Worm (Caenorhabditis elegans) whole organism, L4 larva: ENCODE measurements around the gene rab-6.2.

Experiments used
- F10B5.3 ChIP-seq: sonication (generic microtip); optimal IDR thresholded peaks from 2 replicates; lab custom pipeline; 2016; ENCODE audit warnings: mild to moderate bottlenecking, missing genetic modification characterization, missing compliant biosample characterization
- F26F4.8 ChIP-seq: fragments of 200-800 bp; sonication (Bioruptor generic); conservative IDR thresholded peaks from 2 replicates; pipeline ENCODE4 v1.3.6; 2022; ENCODE audit warnings: missing genetic modification characterization, missing compliant biosample characterization
- F37D6.2 ChIP-seq: sonication (generic microtip); optimal IDR thresholded peaks from 2 replicates; lab custom pipeline; 2016; ENCODE audit warnings: mild to moderate bottlenecking, missing genetic modification characterization, missing compliant biosample characterization
- T20F7.1 ChIP-seq: fragments of 200-800 bp; sonication (Bioruptor generic); optimal IDR thresholded peaks from 2 replicates; lab custom pipeline; 2018; ENCODE audit warnings: mild to moderate bottlenecking, missing genetic modification characterization, missing compliant biosample characterization
- Y75B8A.6 ChIP-seq: fragments of 200-800 bp; sonication (Bioruptor generic); IDR thresholded peaks from 2 replicates; pipeline ENCODE4 v1.3.6; 2022; ENCODE audit warnings: missing genetic modification reagents, missing genetic modification characterization, missing compliant biosample characterization
- aha-1 ChIP-seq: fragments of 150-350 bp; peaks from one replicate; lab custom pipeline; 2014; ENCODE audit warnings: missing biosample characterization, missing genetic modification characterization
- ceh-20 ChIP-seq: fragments of 200-800 bp; sonication (Bioruptor generic); IDR thresholded peaks from 2 replicates; pipeline ENCODE4 v1.3.6; 2022; ENCODE audit warnings: missing genetic modification reagents, missing genetic modification characterization, missing compliant biosample characterization
- ceh-44 ChIP-seq: fragments of 200-800 bp; sonication (Bioruptor generic); IDR thresholded peaks from 2 replicates; pipeline ENCODE4 v1.3.6; 2022; ENCODE audit warnings: missing genetic modification reagents, missing genetic modification characterization, missing compliant biosample characterization
- ces-1 ChIP-seq: fragments of 150-350 bp; sonication (generic microtip); optimal IDR thresholded peaks from 4 replicates; lab custom pipeline; 2014; ENCODE audit warnings: missing biosample characterization, missing genetic modification reagents, missing genetic modification characterization
- ctbp-1 ChIP-seq: fragments of 200-800 bp; sonication (Bioruptor generic); IDR thresholded peaks from 2 replicates; pipeline ENCODE4 v1.3.6; 2022; ENCODE audit warnings: missing genetic modification reagents, missing genetic modification characterization, missing compliant biosample characterization
- daf-12 ChIP-seq: fragments of 150-350 bp; optimal IDR thresholded peaks from 2 replicates; lab custom pipeline; 2014; ENCODE audit warnings: missing biosample characterization, missing genetic modification reagents, missing genetic modification characterization
- daf-16 ChIP-seq, 3 experiments: sonication (generic microtip); optimal IDR thresholded peaks; 2 replicates each; lab custom pipeline; 2016 to 2017; ENCODE audit warnings: missing genetic modification characterization in 3 of 3, missing genetic modification reagents in 3 of 3, mild to moderate bottlenecking in 2 of 3, missing compliant biosample characterization in 2 of 3, missing biosample characterization in 1 of 3, moderate library complexity in 1 of 3
- dmd-6 ChIP-seq: fragments of 200-800 bp; sonication (Bioruptor generic); IDR thresholded peaks from 2 replicates; pipeline ENCODE4 v1.3.6; 2022; ENCODE audit warnings: missing genetic modification reagents, missing genetic modification characterization, missing compliant biosample characterization
- dmd-8 ChIP-seq: fragments of 200-800 bp; sonication (Bioruptor generic); IDR thresholded peaks from 2 replicates; pipeline ENCODE4 v1.3.6; 2022; ENCODE audit warnings: missing genetic modification characterization, missing compliant biosample characterization
- duxl-1 ChIP-seq: sonication (generic microtip); optimal IDR thresholded peaks from 2 replicates; lab custom pipeline; 2016; ENCODE audit warnings: mild to moderate bottlenecking, missing genetic modification characterization, moderate library complexity, missing compliant biosample characterization; ENCODE audit not compliant: poor library complexity
- egl-43 ChIP-seq: fragments of 200-800 bp; sonication (Bioruptor generic); IDR thresholded peaks from 2 replicates; pipeline ENCODE4 v1.3.6; 2022; ENCODE audit warnings: missing genetic modification reagents, missing genetic modification characterization, missing compliant biosample characterization
- fkh-10 ChIP-seq: fragments of 150-350 bp; optimal IDR thresholded peaks from 2 replicates; lab custom pipeline; 2014; ENCODE audit warnings: missing biosample characterization, missing genetic modification reagents, missing genetic modification characterization
- gei-8 ChIP-seq: fragments of 200-800 bp; sonication (Bioruptor generic); optimal IDR thresholded peaks from 2 replicates; lab custom pipeline; 2018; ENCODE audit warnings: mild to moderate bottlenecking, missing genetic modification characterization, missing compliant biosample characterization
- hlh-11 ChIP-seq: fragments of 200-800 bp; sonication (Bioruptor generic); optimal IDR thresholded peaks from 2 replicates; lab custom pipeline; 2018; ENCODE audit warnings: mild to moderate bottlenecking, missing genetic modification characterization, missing compliant biosample characterization
- hlh-30 ChIP-seq: sonication (generic microtip); optimal IDR thresholded peaks from 2 replicates; lab custom pipeline; 2017; ENCODE audit warnings: antibody characterized with exemption, mild to moderate bottlenecking, missing genetic modification characterization, missing compliant biosample characterization; ENCODE audit not compliant: insufficient read depth
- hmg-1.1 ChIP-seq: fragments of 200-800 bp; sonication (Bioruptor generic); IDR thresholded peaks from 2 replicates; pipeline ENCODE4 v1.3.6; 2022; ENCODE audit warnings: missing genetic modification reagents, missing genetic modification characterization, missing compliant biosample characterization
- jun-1 ChIP-seq: fragments of 150-350 bp; optimal IDR thresholded peaks from 2 replicates; lab custom pipeline; 2014; ENCODE audit warnings: missing biosample characterization, missing genetic modification reagents, missing genetic modification characterization
- lin-38 ChIP-seq: fragments of 200-800 bp; sonication (Bioruptor generic); IDR thresholded peaks from 2 replicates; pipeline ENCODE4 v1.3.6; 2022; ENCODE audit warnings: missing genetic modification reagents, missing genetic modification characterization, missing compliant biosample characterization
- lsy-2 ChIP-seq, 2 experiments: fragments of 150-350 bp in 1 of 2; sonication (generic microtip) in 1 of 2; optimal IDR thresholded peaks; 2 replicates each; lab custom pipeline; 2014 to 2017; ENCODE audit warnings: missing biosample characterization in 2 of 2, missing genetic modification characterization in 2 of 2
- madf-5 ChIP-seq, 2 experiments: fragments of 200-800 bp; sonication (Bioruptor generic); IDR thresholded peaks; 2 replicates each; pipeline ENCODE4 v1.3.6; 2022; ENCODE audit warnings: missing compliant biosample characterization in 2 of 2, missing genetic modification characterization in 2 of 2
- mdl-1 ChIP-seq, 2 experiments: fragments of 150-350 bp in 1 of 2; sonication (generic microtip) in 1 of 2; optimal IDR thresholded peaks; 2 replicates each; lab custom pipeline; 2014 to 2017; ENCODE audit warnings: missing biosample characterization in 2 of 2, missing genetic modification characterization in 2 of 2
- mes-2 ChIP-seq: sonication (generic microtip); optimal IDR thresholded peaks from 2 replicates; lab custom pipeline; 2016; ENCODE audit warnings: missing genotype, mild to moderate bottlenecking, missing genetic modification characterization, missing compliant biosample characterization; ENCODE audit not compliant: poor library complexity, severe bottlenecking
- mxl-3 ChIP-seq: fragments of 200-800 bp; sonication (Bioruptor generic); optimal IDR thresholded peaks from 2 replicates; lab custom pipeline; 2018; ENCODE audit warnings: mild to moderate bottlenecking, missing genetic modification characterization, missing compliant biosample characterization
- nhr-102 ChIP-seq: sonication (generic microtip); optimal IDR thresholded peaks from 2 replicates; lab custom pipeline; 2016; ENCODE audit warnings: mild to moderate bottlenecking, missing genetic modification characterization, moderate library complexity, missing compliant biosample characterization
- nhr-42 ChIP-seq: fragments of 200-800 bp; sonication (Bioruptor generic); IDR thresholded peaks from 2 replicates; pipeline ENCODE4 v1.3.6; 2022; ENCODE audit warnings: missing genetic modification characterization, missing compliant biosample characterization
- nhr-48 ChIP-seq: sonication (generic microtip); optimal IDR thresholded peaks from 2 replicates; lab custom pipeline; 2016; ENCODE audit warnings: mild to moderate bottlenecking, missing genetic modification characterization, missing compliant biosample characterization
- nhr-6 ChIP-seq: fragments of 150-350 bp; optimal IDR thresholded peaks from 2 replicates; lab custom pipeline; 2014; ENCODE audit warnings: missing biosample characterization, missing genetic modification characterization
- nhr-77 ChIP-seq: fragments of 150-350 bp; optimal IDR thresholded peaks from 2 replicates; lab custom pipeline; 2014; ENCODE audit warnings: missing biosample characterization, missing genetic modification characterization
- saeg-2 ChIP-seq: fragments of 200-800 bp; sonication (Bioruptor generic); IDR thresholded peaks from 2 replicates; pipeline ENCODE4 v1.3.6; 2022; ENCODE audit warnings: missing genetic modification reagents, missing genetic modification characterization, missing compliant biosample characterization
- set-16 ChIP-seq: fragments of 200-800 bp; sonication (Bioruptor generic); IDR thresholded peaks from 2 replicates; pipeline ENCODE4 v1.3.6; 2022; ENCODE audit warnings: missing genetic modification reagents, missing genetic modification characterization, missing compliant biosample characterization
- spr-3 ChIP-seq: fragments of 200-800 bp; sonication (Bioruptor generic); optimal IDR thresholded peaks from 2 replicates; lab custom pipeline; 2018; ENCODE audit warnings: mild to moderate bottlenecking, missing genetic modification characterization, missing compliant biosample characterization
- unc-62 ChIP-seq, 3 experiments: fragments of 150-350 bp in 1 of 3; sonication (generic microtip); optimal IDR thresholded peaks in 2 of 3; peaks in 1 of 3; 1 replicate in 1 of 3; 2 replicates in 2 of 3; lab custom pipeline; 2014 to 2017; ENCODE audit warnings: missing biosample characterization in 3 of 3, missing genetic modification characterization in 3 of 3, missing genetic modification reagents in 3 of 3, missing genotype in 1 of 3
- vab-7 ChIP-seq: fragments of 200-800 bp; sonication (Bioruptor generic); IDR thresholded peaks from 2 replicates; pipeline ENCODE4 v1.3.6; 2022; ENCODE audit warnings: missing genetic modification reagents, missing genetic modification characterization, missing compliant biosample characterization
- zfp-2 ChIP-seq: sonication (generic microtip); optimal IDR thresholded peaks from 2 replicates; lab custom pipeline; 2016; ENCODE audit warnings: mild to moderate bottlenecking, missing genetic modification characterization, missing compliant biosample characterization
- zip-11 ChIP-seq: fragments of 200-800 bp; sonication (Bioruptor generic); IDR thresholded peaks from 2 replicates; pipeline ENCODE4 v1.3.6; 2022; ENCODE audit warnings: missing genetic modification characterization, missing compliant biosample characterization
- ztf-11 ChIP-seq: fragments of 150-350 bp; optimal IDR thresholded peaks from 2 replicates; lab custom pipeline; 2014; ENCODE audit warnings: missing biosample characterization, missing genetic modification characterization

Gene rab-6.2

DNA sequence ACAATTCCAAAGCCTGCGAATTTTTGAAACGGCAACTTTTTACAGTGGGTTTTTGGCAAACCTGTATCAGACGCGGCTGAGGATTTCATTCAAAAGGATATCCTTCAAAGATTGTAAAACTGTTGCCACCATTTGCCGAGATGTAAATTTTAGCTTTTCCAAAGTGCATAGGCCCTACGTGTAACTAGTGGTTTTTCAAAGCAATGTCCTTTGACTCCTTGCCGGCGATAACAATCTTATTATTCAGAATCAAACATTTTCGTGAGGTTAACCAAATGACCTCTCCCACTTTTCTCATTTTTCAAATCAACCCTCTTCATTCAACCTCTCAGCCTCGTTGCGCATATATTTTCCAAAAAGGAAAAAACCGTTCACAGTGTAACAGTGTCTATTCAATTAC, 9.1 kb downstream of the rab-6.2 start, which contains the start of gene T25G12.3:
Gene T25G12.3, plus strand, starts transcription at position 301 of the 400 bp plus-strand sequence.
- TF ChIP-seq Y75B8A.6 (GFP tag; lab: Robert Waterston, UW) (no peak), dmd-8 (GFP tag; lab: Robert Waterston, UW) (no peak), gei-8 (GFP tag; lab: Kevin White, UChicago) (no peak), hlh-30 (tag; lab: Kevin White, UChicago) (no peak), F26F4.8 (GFP tag; lab: Robert Waterston, UW) (no peak), set-16 (no peak), F10B5.3 (no peak), madf-5 (GFP tag; IDR thresholded peaks at IDR 0.05; lab: Robert Waterston, UW) (no peak), unc-62 (GFP tag; optimal IDR thresholded peaks at IDR 0.05 in 1 of 2; lab: Kevin White, UChicago) (no peak), unc-62 (tag; optimal IDR thresholded peaks at IDR 0.05; lab: Kevin White, UChicago) (no peak), nhr-102 (tag; lab: Kevin White, UChicago) (no peak), mxl-3 (GFP tag; lab: Kevin White, UChicago) (no peak), saeg-2 (GFP tag; lab: Robert Waterston, UW) (no peak), ztf-11 (tag; lab: Kevin White, UChicago) (no peak), jun-1 (tag; lab: Kevin White, UChicago) (no peak), egl-43 (no peak), ces-1 (GFP tag; lab: Kevin White, UChicago) (no peak), ceh-20 (GFP tag; lab: Robert Waterston, UW) (no peak)

DNA sequence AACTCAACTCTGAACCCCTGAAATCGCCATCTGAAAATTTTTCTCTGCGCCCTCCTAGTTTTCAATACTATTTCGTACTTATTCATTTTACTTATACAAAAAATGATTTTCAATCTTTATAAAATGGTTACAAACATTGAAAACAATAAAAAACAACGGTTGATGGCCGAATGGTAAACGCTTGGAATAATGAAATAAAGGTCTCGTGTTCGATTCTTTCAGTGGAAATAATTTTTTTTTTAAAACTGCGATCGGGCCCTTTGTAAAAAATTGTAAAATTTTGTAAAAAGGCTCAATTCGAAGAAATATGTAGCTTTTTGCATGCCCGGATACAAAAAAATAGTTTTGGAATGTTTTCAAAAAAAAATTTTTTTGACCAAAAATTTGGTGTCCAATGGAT, 11.0 kb downstream of the rab-6.2 start:
- TF ChIP-seq lin-38 (GFP tag; lab: Robert Waterston, UW): peak; percentile 27; the same call in 1 of the 2 replicates
- TF ChIP-seq, all 104 proteins: peak for 1; not testable (repeated sequence) for 103

- no peak for TF ChIP-seq ctbp-1 (GFP tag; lab: Robert Waterston, UW)
- no peak for TF ChIP-seq spr-3 (GFP tag; lab: Kevin White, UChicago)
- peak; percentile 99 for TF ChIP-seq aha-1 (tag; lab: Kevin White, UChicago)
- TF ChIP-seq nhr-48 (tag; lab: Kevin White, UChicago): no peak
- no peak for TF ChIP-seq lin-38 (GFP tag; lab: Robert Waterston, UW)
- no peak for TF ChIP-seq nhr-6
- TF ChIP-seq zip-11 (GFP tag; lab: Robert Waterston, UW): no peak
- no peak for TF ChIP-seq vab-7 (GFP tag; lab: Robert Waterston, UW)
- no peak for TF ChIP-seq ceh-44 (GFP tag; lab: Robert Waterston, UW)
- TF ChIP-seq, all 104 proteins: peak for 1
Measured at ce11 chrX:17234988-17235387, 12.7 kb downstream of the rab-6.2 start.

ce11 chrX:17235749-17236561, 13.7 kb downstream of the rab-6.2 start, which contains the start of gene dhs-30:
Gene dhs-30 (minus strand): TSS chrX:17235838.
- TF ChIP-seq mxl-3 (GFP tag; lab: Kevin White, UChicago): no peak
- no peak for TF ChIP-seq T20F7.1 (GFP tag; lab: Kevin White, UChicago)
- peak in 1 of 2 experiments; percentile 57 for TF ChIP-seq mdl-1 (tag; optimal IDR thresholded peaks at IDR 0.05; lab: Kevin White, UChicago)
- no peak for TF ChIP-seq zip-11 (GFP tag; lab: Robert Waterston, UW)
- no peak for TF ChIP-seq nhr-42 (GFP tag; lab: Robert Waterston, UW)
- TF ChIP-seq daf-12 (tag; lab: Kevin White, UChicago): no peak
- no peak for TF ChIP-seq hmg-1.1 (GFP tag; lab: Robert Waterston, UW)
- no peak for TF ChIP-seq zfp-2 (tag; lab: Kevin White, UChicago)
- peak; percentile 54 for TF ChIP-seq aha-1 (tag; lab: Kevin White, UChicago)
- no peak for TF ChIP-seq F37D6.2 (tag; lab: Kevin White, UChicago)
- no peak for TF ChIP-seq egl-43
- peak in 1 of 2 experiments; percentile 87 for TF ChIP-seq unc-62 (GFP tag; optimal IDR thresholded peaks at IDR 0.05 in 1 of 2; lab: Kevin White, UChicago)
- no peak for TF ChIP-seq unc-62 (tag; optimal IDR thresholded peaks at IDR 0.05; lab: Kevin White, UChicago)
- no peak for TF ChIP-seq duxl-1
- peak; percentile 4 for TF ChIP-seq fkh-10 (GFP tag; lab: Kevin White, UChicago)
- TF ChIP-seq dmd-6 (GFP tag; lab: Robert Waterston, UW): peak; percentile 44
- peak; percentile 8 for TF ChIP-seq hlh-11
- peak in 1 of 2 experiments; percentile 80 for TF ChIP-seq daf-16 (GFP tag; optimal IDR thresholded peaks at IDR 0.05; lab: Kevin White, UChicago)
- TF ChIP-seq daf-16 (tag; optimal IDR thresholded peaks at IDR 0.05; lab: Kevin White, UChicago): peak; percentile 98
- no peak for TF ChIP-seq lsy-2 (tag; optimal IDR thresholded peaks at IDR 0.05; lab: Kevin White, UChicago)
- no peak for TF ChIP-seq ceh-20 (GFP tag; lab: Robert Waterston, UW)
- peak; percentile 31 for TF ChIP-seq nhr-77
- TF ChIP-seq mes-2 (tag; lab: Kevin White, UChicago): peak; percentile 20
